Worm (Caenorhabditis elegans): Measurements from ENCODE around the gene frpr-18.

frpr-18 gene

DNA sequence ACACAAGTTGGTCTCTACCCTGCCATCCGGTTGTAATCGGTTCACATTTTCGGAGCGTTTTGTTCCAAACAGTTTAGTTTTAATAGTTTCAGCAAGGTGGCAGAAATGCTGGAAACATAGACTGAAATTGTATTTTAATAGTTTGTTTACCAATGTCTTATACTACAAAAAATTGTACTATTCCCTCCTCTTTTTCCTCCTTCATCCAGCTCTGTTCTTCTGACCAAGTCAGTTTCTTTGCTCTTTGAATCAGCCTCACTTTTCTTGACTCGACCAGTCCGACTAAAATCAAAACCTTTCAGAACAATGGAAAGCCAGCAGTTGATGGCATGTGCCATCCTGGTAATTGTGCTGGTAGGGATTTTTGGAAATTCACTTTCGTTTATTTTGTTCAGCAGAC lies at the start of gene frpr-18:
TSS of gene frpr-18 (plus strand) at position 301 of the 400 bp plus-strand sequence.
- TF ChIP-seq hmbx-1 (tag; optimal IDR thresholded peaks at IDR 0.05) (no peak), tra-4 (tag; optimal IDR thresholded peaks at IDR 0.05) (no peak), sea-1 (GFP tag; conservative IDR thresholded peaks at IDR 0.05) (no peak), ama-1 (optimal IDR thresholded peaks at IDR 0.05) (no peak), B0310.2 (tag; optimal IDR thresholded peaks at IDR 0.05) (no peak), aly-1 (tag; optimal IDR thresholded peaks at IDR 0.05) (no peak)

DNA sequence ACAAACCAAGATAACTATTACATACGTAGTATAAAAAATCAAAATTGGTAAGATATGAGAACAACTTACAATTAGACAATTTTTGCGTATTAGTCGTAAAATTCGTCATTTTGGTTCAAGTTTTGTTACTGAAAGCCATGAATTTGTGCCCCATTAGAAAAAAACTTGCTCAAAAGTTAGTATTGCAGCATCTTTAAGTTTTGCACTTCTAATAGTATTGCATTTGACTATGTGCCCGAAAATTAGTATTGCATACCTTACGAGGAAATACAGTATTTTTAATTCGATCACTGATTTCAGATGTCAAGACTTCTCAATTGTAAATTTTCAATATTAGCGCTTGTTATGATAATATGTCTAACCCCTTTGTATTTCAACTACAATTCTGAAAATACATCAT lies 48.6 kb upstream of the frpr-18 start, which contains the start of gene T15B7.8:
TSS of gene T15B7.8 (plus strand) at position 301 of the 400 bp plus-strand sequence.
- TF ChIP-seq tbx-11 (GFP tag; IDR thresholded peaks at IDR 0.05) (no peak), tbx-37 (GFP tag; conservative IDR thresholded peaks at IDR 0.05) (no peak), scrt-1 (GFP tag; IDR thresholded peaks at IDR 0.05) (no peak), F13C5.2 (tag; optimal IDR thresholded peaks at IDR 0.05) (no peak), pes-1 (GFP tag; IDR thresholded peaks at IDR 0.05) (no peak), ama-1 (optimal IDR thresholded peaks at IDR 0.05) (no peak), flt-1 (GFP tag; IDR thresholded peaks at IDR 0.05) (no peak), hnd-1 (tag; optimal IDR thresholded peaks at IDR 0.05) (no peak), ceh-13 (GFP tag; optimal IDR thresholded peaks at IDR 0.05) (no peak), hmg-4 (GFP tag; optimal IDR thresholded peaks at IDR 0.05) (no peak)

DNA sequence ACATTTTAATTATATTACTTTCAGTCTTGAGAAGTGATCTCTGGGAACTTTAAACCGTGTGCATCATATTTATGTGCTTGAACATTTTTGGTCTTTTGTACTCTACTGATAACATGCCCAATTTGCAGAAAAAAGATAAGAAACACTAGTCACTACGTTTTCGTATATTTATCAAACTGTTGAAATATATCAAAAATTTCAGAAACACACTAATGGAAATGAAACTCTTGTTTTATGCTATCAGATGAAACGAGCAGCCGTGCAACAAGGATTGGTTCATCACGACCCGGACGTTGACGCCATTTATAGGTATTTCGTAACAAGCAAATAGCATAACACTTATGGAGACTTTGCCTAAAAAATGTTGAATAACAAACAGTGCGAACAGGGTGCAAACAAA lies 46.7 kb upstream of the frpr-18 start:
- no peak for TF ChIP-seq aly-1 (tag; optimal IDR thresholded peaks at IDR 0.05)
- TF ChIP-seq F13C5.2 (tag; optimal IDR thresholded peaks at IDR 0.05): no peak
- no peak for TF ChIP-seq scrt-1 (GFP tag; IDR thresholded peaks at IDR 0.05)
- no peak for TF ChIP-seq pes-1 (GFP tag; IDR thresholded peaks at IDR 0.05)
- TF ChIP-seq hmbx-1 (tag; optimal IDR thresholded peaks at IDR 0.05): no peak
- TF ChIP-seq ama-1 (optimal IDR thresholded peaks at IDR 0.05): no peak
- no peak for TF ChIP-seq ceh-13 (GFP tag; optimal IDR thresholded peaks at IDR 0.05)
- TF ChIP-seq tra-4 (tag; optimal IDR thresholded peaks at IDR 0.05): no peak
- TF ChIP-seq hnd-1 (tag; optimal IDR thresholded peaks at IDR 0.05): no peak
- no peak for TF ChIP-seq tbx-37 (GFP tag; conservative IDR thresholded peaks at IDR 0.05)
- TF ChIP-seq B0310.2 (tag; optimal IDR thresholded peaks at IDR 0.05): no peak
- no peak for TF ChIP-seq hmg-4 (GFP tag; optimal IDR thresholded peaks at IDR 0.05)
- TF ChIP-seq sea-1 (GFP tag; conservative IDR thresholded peaks at IDR 0.05): no peak
- no peak for TF ChIP-seq flt-1 (GFP tag; IDR thresholded peaks at IDR 0.05)
- TF ChIP-seq ets-7 (tag; optimal IDR thresholded peaks at IDR 0.05): no peak
- no peak for TF ChIP-seq tbx-11 (GFP tag; IDR thresholded peaks at IDR 0.05)
- TF ChIP-seq ceh-36 (tag; optimal IDR thresholded peaks at IDR 0.05): no peak

DNA sequence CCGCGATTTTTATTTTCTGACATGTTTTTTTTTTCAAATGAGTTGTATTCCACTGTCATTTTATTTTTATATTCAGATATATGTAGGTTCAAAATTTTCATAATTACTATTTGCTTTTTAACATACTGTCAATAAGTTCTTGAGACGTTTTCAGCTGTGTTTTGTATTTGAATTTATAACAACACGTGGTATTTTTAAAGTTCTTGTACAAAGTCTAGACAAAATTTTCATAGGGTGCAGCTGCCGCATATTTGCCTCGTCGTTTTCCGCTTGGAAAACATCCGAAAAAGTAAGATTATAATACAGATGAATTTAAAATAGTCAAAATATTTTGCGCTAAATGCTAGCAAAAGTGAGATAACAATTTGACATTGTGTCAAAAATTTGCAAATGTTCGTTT lies 41.3 kb upstream of the frpr-18 start, which contains the start of gene dmsr-15:
TSS of gene dmsr-15 (minus strand) at position 101 of the 400 bp plus-strand sequence.
- TF ChIP-seq pes-1 (GFP tag; IDR thresholded peaks at IDR 0.05) (no peak), tra-4 (tag; optimal IDR thresholded peaks at IDR 0.05) (no peak), tbx-37 (GFP tag; conservative IDR thresholded peaks at IDR 0.05) (no peak), F13C5.2 (tag; optimal IDR thresholded peaks at IDR 0.05) (no peak), hmbx-1 (tag; optimal IDR thresholded peaks at IDR 0.05) (no peak), tbx-11 (GFP tag; IDR thresholded peaks at IDR 0.05) (no peak), scrt-1 (GFP tag; IDR thresholded peaks at IDR 0.05) (no peak), hmg-4 (GFP tag; optimal IDR thresholded peaks at IDR 0.05) (no peak), ceh-13 (GFP tag; optimal IDR thresholded peaks at IDR 0.05) (no peak), aly-1 (tag; optimal IDR thresholded peaks at IDR 0.05) (no peak), sea-1 (GFP tag; conservative IDR thresholded peaks at IDR 0.05) (no peak), hnd-1 (tag; optimal IDR thresholded peaks at IDR 0.05) (no peak), ceh-36 (tag; optimal IDR thresholded peaks at IDR 0.05) (no peak), ama-1 (optimal IDR thresholded peaks at IDR 0.05) (no peak), ets-7 (tag; optimal IDR thresholded peaks at IDR 0.05) (no peak), flt-1 (GFP tag; IDR thresholded peaks at IDR 0.05) (no peak), B0310.2 (tag; optimal IDR thresholded peaks at IDR 0.05) (no peak)

DNA sequence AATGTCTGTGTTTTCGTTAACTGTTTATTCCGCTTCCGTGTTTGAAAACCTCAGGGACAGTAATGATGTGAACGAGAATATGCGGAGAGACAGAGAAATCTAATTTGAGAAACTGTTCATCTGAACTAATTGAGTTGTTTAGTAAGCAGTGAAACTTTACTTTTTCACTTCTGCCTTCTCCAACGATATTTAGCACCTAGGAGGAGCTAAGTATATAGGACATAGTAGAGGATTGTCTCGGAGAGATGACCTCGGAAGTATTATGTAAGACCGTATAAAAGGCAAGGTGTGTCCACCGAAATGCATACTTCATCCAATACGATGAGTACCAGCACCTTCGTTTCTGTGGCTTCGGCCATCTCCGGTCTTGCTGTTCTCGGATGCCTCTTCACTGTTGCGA lies 40.7 kb upstream of the frpr-18 start, which contains the start of gene col-141:
TSS of gene col-141 (plus strand) at position 301 of the 400 bp plus-strand sequence.
- TF ChIP-seq ceh-13 (GFP tag; optimal IDR thresholded peaks at IDR 0.05): no peak
- no peak for TF ChIP-seq F13C5.2 (tag; optimal IDR thresholded peaks at IDR 0.05)
- TF ChIP-seq sea-1 (GFP tag; conservative IDR thresholded peaks at IDR 0.05): no peak
- no peak for TF ChIP-seq scrt-1 (GFP tag; IDR thresholded peaks at IDR 0.05)
- no peak for TF ChIP-seq aly-1 (tag; optimal IDR thresholded peaks at IDR 0.05)
- no peak for TF ChIP-seq flt-1 (GFP tag; IDR thresholded peaks at IDR 0.05)
- no peak for TF ChIP-seq ets-7 (tag; optimal IDR thresholded peaks at IDR 0.05)
- no peak for TF ChIP-seq tra-4 (tag; optimal IDR thresholded peaks at IDR 0.05)
- no peak for TF ChIP-seq tbx-37 (GFP tag; conservative IDR thresholded peaks at IDR 0.05)
- no peak for TF ChIP-seq ama-1 (optimal IDR thresholded peaks at IDR 0.05)
- TF ChIP-seq B0310.2 (tag; optimal IDR thresholded peaks at IDR 0.05): no peak
- TF ChIP-seq pes-1 (GFP tag; IDR thresholded peaks at IDR 0.05): no peak
- TF ChIP-seq tbx-11 (GFP tag; IDR thresholded peaks at IDR 0.05): no peak
- no peak for TF ChIP-seq hnd-1 (tag; optimal IDR thresholded peaks at IDR 0.05)

DNA sequence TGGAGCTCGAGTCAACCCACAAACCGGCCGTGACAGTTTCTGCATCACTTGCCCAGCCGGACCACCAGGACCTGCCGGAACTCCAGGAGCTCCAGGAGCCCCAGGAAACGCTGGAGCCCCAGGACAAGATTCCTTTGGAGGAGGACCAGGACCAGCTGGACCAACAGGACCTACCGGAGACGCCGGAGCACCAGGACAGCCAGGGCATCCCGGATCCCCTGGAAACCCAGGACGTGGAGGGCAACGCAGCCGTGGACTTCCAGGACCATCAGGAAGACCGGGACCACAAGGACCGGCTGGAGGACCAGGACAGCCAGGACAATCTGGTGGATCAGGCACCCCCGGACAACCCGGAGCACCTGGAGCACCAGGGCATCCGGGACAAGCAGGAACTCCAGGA lies 40.0 kb upstream of the frpr-18 start:
- TF ChIP-seq sea-1 (GFP tag; conservative IDR thresholded peaks at IDR 0.05): no peak
- no peak for TF ChIP-seq tbx-11 (GFP tag; IDR thresholded peaks at IDR 0.05)
- no peak for TF ChIP-seq ama-1 (optimal IDR thresholded peaks at IDR 0.05)
- no peak for TF ChIP-seq hnd-1 (tag; optimal IDR thresholded peaks at IDR 0.05)
- no peak for TF ChIP-seq ets-7 (tag; optimal IDR thresholded peaks at IDR 0.05)
- TF ChIP-seq B0310.2 (tag; optimal IDR thresholded peaks at IDR 0.05): no peak
- TF ChIP-seq flt-1 (GFP tag; IDR thresholded peaks at IDR 0.05): no peak
- TF ChIP-seq tbx-37 (GFP tag; conservative IDR thresholded peaks at IDR 0.05): no peak
- no peak for TF ChIP-seq ceh-13 (GFP tag; optimal IDR thresholded peaks at IDR 0.05)
- TF ChIP-seq aly-1 (tag; optimal IDR thresholded peaks at IDR 0.05): no peak
- TF ChIP-seq ceh-36 (tag; optimal IDR thresholded peaks at IDR 0.05): no peak
- TF ChIP-seq hmg-4 (GFP tag; optimal IDR thresholded peaks at IDR 0.05): no peak
- no peak for TF ChIP-seq pes-1 (GFP tag; IDR thresholded peaks at IDR 0.05)
- TF ChIP-seq F13C5.2 (tag; optimal IDR thresholded peaks at IDR 0.05): no peak

DNA sequence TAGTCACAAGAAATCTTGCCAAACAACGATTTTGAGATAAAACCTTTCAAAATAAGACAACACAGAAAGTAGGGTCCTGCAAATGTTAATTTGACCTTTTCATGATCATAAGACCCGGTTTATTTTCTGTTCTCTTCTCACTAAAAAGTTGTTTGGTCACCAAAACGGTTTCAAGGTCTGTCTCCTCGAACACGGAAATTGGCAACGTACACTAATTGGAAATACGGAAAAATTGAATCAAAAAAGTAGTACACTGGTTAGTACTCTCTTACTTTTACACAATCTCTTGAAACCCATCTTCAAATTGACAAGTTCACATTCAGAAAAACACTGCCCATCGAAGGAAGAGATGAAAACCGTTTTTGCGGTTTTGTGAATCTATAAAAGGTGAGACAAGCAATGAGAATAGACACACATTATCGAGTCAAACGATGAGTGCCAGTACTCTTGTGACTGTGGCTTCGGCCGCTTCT lies 39.3 kb upstream of the frpr-18 start, which contains the start of gene col-142:
TSS of gene col-142 (plus strand) at position 423 of the 473 bp plus-strand sequence.
- TF ChIP-seq F13C5.2 (tag; optimal IDR thresholded peaks at IDR 0.05) (no peak), B0310.2 (tag; optimal IDR thresholded peaks at IDR 0.05) (no peak), tbx-11 (GFP tag; IDR thresholded peaks at IDR 0.05) (no peak), ceh-13 (GFP tag; optimal IDR thresholded peaks at IDR 0.05) (no peak), sea-1 (GFP tag; conservative IDR thresholded peaks at IDR 0.05) (no peak), hnd-1 (tag; optimal IDR thresholded peaks at IDR 0.05) (no peak), ets-7 (tag; optimal IDR thresholded peaks at IDR 0.05) (no peak), ceh-36 (tag; optimal IDR thresholded peaks at IDR 0.05) (no peak), tbx-37 (GFP tag; conservative IDR thresholded peaks at IDR 0.05) (no peak), hmbx-1 (tag; optimal IDR thresholded peaks at IDR 0.05) (no peak), pes-1 (GFP tag; IDR thresholded peaks at IDR 0.05) (no peak), flt-1 (GFP tag; IDR thresholded peaks at IDR 0.05) (no peak), tra-4 (tag; optimal IDR thresholded peaks at IDR 0.05) (no peak), scrt-1 (GFP tag; IDR thresholded peaks at IDR 0.05) (no peak), aly-1 (tag; optimal IDR thresholded peaks at IDR 0.05) (no peak), hmg-4 (GFP tag; optimal IDR thresholded peaks at IDR 0.05) (no peak), ama-1 (optimal IDR thresholded peaks at IDR 0.05) (no peak)
